Worm (Caenorhabditis elegans) whole organism, late embryonic: Measurements from ENCODE around the gene E02H1.6.

Experiments used
- C08G9.2 ChIP-seq: sonication (generic microtip); optimal IDR thresholded peaks from 2 replicates; lab custom pipeline; 2016; ENCODE audit warnings: mild to moderate bottlenecking, missing genetic modification characterization, moderate library complexity, missing compliant biosample characterization
- K02D7.2 ChIP-seq: sonication (generic microtip); optimal IDR thresholded peaks from 2 replicates; lab custom pipeline; 2017; ENCODE audit warnings: mild to moderate bottlenecking, missing genetic modification characterization, missing compliant biosample characterization
- K09A11.1 ChIP-seq: sonication (generic microtip); optimal IDR thresholded peaks from 2 replicates; lab custom pipeline; 2017; ENCODE audit warnings: antibody characterized with exemption, mild to moderate bottlenecking, missing genetic modification characterization, missing compliant biosample characterization; ENCODE audit not compliant: insufficient read depth
- T23F11.4 ChIP-seq: fragments of 200-800 bp; sonication (Bioruptor generic); optimal IDR thresholded peaks from 2 replicates; lab custom pipeline; 2018; ENCODE audit warnings: mild to moderate bottlenecking, missing genetic modification characterization, missing compliant biosample characterization
- ama-1 ChIP-seq: fragments of 150-350 bp; optimal IDR thresholded peaks from 2 replicates; lab custom pipeline; 2014
- ceh-14 ChIP-seq: sonication (generic microtip); optimal IDR thresholded peaks from 2 replicates; lab custom pipeline; 2016; ENCODE audit warnings: missing genotype, missing genetic modification characterization, missing compliant biosample characterization
- ceh-22 ChIP-seq: sonication (generic microtip); optimal IDR thresholded peaks from 2 replicates; lab custom pipeline; 2017; ENCODE audit warnings: missing biosample characterization, missing genetic modification characterization
- ceh-30 ChIP-seq: fragments of 150-350 bp; optimal IDR thresholded peaks from 2 replicates; lab custom pipeline; 2014; ENCODE audit warnings: missing biosample characterization, missing genetic modification characterization
- ceh-31 ChIP-seq: sonication (generic microtip); optimal IDR thresholded peaks from 2 replicates; lab custom pipeline; 2016; ENCODE audit warnings: missing genetic modification characterization, missing compliant biosample characterization
- ceh-45 ChIP-seq: fragments of 200-800 bp; sonication (Bioruptor generic); IDR thresholded peaks from 2 replicates; pipeline ENCODE4 v1.3.6; 2022; ENCODE audit warnings: missing genetic modification reagents, missing genetic modification characterization, missing compliant biosample characterization
- ceh-48 ChIP-seq: sonication (generic microtip); optimal IDR thresholded peaks from 2 replicates; lab custom pipeline; 2016; ENCODE audit warnings: missing genetic modification characterization, inconsistent platforms, missing compliant biosample characterization
- ceh-6 ChIP-seq: fragments of 200-800 bp; sonication (Bioruptor generic); optimal IDR thresholded peaks from 2 replicates; lab custom pipeline; 2018; ENCODE audit warnings: mild to moderate bottlenecking, missing genetic modification characterization, missing compliant biosample characterization
- che-1 ChIP-seq: sonication (generic microtip); optimal IDR thresholded peaks from 2 replicates; lab custom pipeline; 2016; ENCODE audit warnings: mild to moderate bottlenecking, missing genetic modification characterization, missing compliant biosample characterization
- elt-2 ChIP-seq: sonication (generic microtip); optimal IDR thresholded peaks from 2 replicates; lab custom pipeline; 2016; ENCODE audit warnings: missing genetic modification reagents, missing genetic modification characterization, missing compliant biosample characterization
- elt-4 ChIP-seq: sonication (generic microtip); optimal IDR thresholded peaks from 2 replicates; lab custom pipeline; 2016; ENCODE audit warnings: missing genetic modification characterization, missing compliant biosample characterization
- eyg-1 ChIP-seq: sonication (generic microtip); optimal IDR thresholded peaks from 2 replicates; lab custom pipeline; 2016; ENCODE audit warnings: missing genotype, missing genetic modification characterization, missing compliant biosample characterization
- fax-1 ChIP-seq: sonication (generic microtip); optimal IDR thresholded peaks from 2 replicates; lab custom pipeline; 2016; ENCODE audit warnings: missing genotype, missing genetic modification characterization, missing compliant biosample characterization
- fkh-10 ChIP-seq: fragments of 150-350 bp; optimal IDR thresholded peaks from 2 replicates; lab custom pipeline; 2014; ENCODE audit warnings: missing biosample characterization, missing genetic modification reagents, missing genetic modification characterization
- gmeb-2 ChIP-seq: sonication (generic microtip); optimal IDR thresholded peaks from 2 replicates; lab custom pipeline; 2016; ENCODE audit warnings: missing genetic modification characterization, inconsistent platforms, missing compliant biosample characterization
- hlh-13 ChIP-seq: fragments of 200-800 bp; sonication (Bioruptor generic); optimal IDR thresholded peaks from 2 replicates; lab custom pipeline; 2018; ENCODE audit warnings: mild to moderate bottlenecking, missing genetic modification characterization, missing compliant biosample characterization
- hlh-15 ChIP-seq: sonication (generic microtip); optimal IDR thresholded peaks from 2 replicates; lab custom pipeline; 2016; ENCODE audit warnings: missing genetic modification characterization, missing compliant biosample characterization
- hlh-8 ChIP-seq: sonication (generic microtip); optimal IDR thresholded peaks from 2 replicates; lab custom pipeline; 2016; ENCODE audit warnings: missing genotype, missing genetic modification characterization, missing compliant biosample characterization
- lim-6 ChIP-seq: sonication (generic microtip); optimal IDR thresholded peaks from 2 replicates; lab custom pipeline; 2016; ENCODE audit warnings: missing genetic modification characterization, missing compliant biosample characterization
- lin-11 ChIP-seq: fragments of 200-800 bp; sonication (Bioruptor generic); optimal IDR thresholded peaks from 2 replicates; lab custom pipeline; 2018; ENCODE audit warnings: mild to moderate bottlenecking, missing genetic modification characterization, missing compliant biosample characterization
- madf-2 ChIP-seq: sonication (generic microtip); optimal IDR thresholded peaks from 2 replicates; lab custom pipeline; 2017; ENCODE audit warnings: missing genetic modification characterization, missing compliant biosample characterization
- mec-3 ChIP-seq: sonication (generic microtip); optimal IDR thresholded peaks from 2 replicates; lab custom pipeline; 2016; ENCODE audit warnings: borderline replicate concordance, missing genetic modification characterization, missing compliant biosample characterization
- nfya-1 ChIP-seq: sonication (generic microtip); optimal IDR thresholded peaks from 2 replicates; lab custom pipeline; 2017; ENCODE audit warnings: missing genetic modification characterization, mild to moderate bottlenecking, missing compliant biosample characterization, antibody characterized with exemption, moderate library complexity
- nhr-11 ChIP-seq: fragments of 150-350 bp; optimal IDR thresholded peaks from 2 replicates; lab custom pipeline; 2014; ENCODE audit warnings: missing biosample characterization, missing genetic modification characterization
- nhr-232 ChIP-seq: sonication (generic microtip); optimal IDR thresholded peaks from 2 replicates; lab custom pipeline; 2016; ENCODE audit warnings: missing genetic modification characterization, missing compliant biosample characterization
- npax-4 ChIP-seq: sonication (generic microtip); optimal IDR thresholded peaks from 2 replicates; lab custom pipeline; 2016; ENCODE audit warnings: missing genetic modification characterization, missing compliant biosample characterization
- odd-2 ChIP-seq: sonication (generic microtip); optimal IDR thresholded peaks from 2 replicates; lab custom pipeline; 2017; ENCODE audit warnings: antibody characterized with exemption, mild to moderate bottlenecking, missing genetic modification characterization, missing compliant biosample characterization
- pat-9 ChIP-seq: fragments of 200-800 bp; sonication (Bioruptor generic); optimal IDR thresholded peaks from 2 replicates; lab custom pipeline; 2018; ENCODE audit warnings: mild to moderate bottlenecking, missing genetic modification characterization, moderate library complexity, missing compliant biosample characterization
- pax-1 ChIP-seq: fragments of 150-350 bp; optimal IDR thresholded peaks from 2 replicates; lab custom pipeline; 2014; ENCODE audit warnings: missing biosample characterization, missing genetic modification characterization
- pha-2 ChIP-seq: sonication (generic microtip); optimal IDR thresholded peaks from 2 replicates; lab custom pipeline; 2017; ENCODE audit warnings: mild to moderate bottlenecking, missing genetic modification characterization, missing compliant biosample characterization
- pha-4 ChIP-seq: fragments of 150-350 bp; optimal IDR thresholded peaks from 2 replicates; lab custom pipeline; 2018; ENCODE audit warnings: missing biosample characterization, missing genetic modification reagents, missing genetic modification characterization
- pros-1 ChIP-seq: fragments of 150-350 bp; optimal IDR thresholded peaks from 2 replicates; lab custom pipeline; 2014; ENCODE audit warnings: missing biosample characterization, missing genetic modification reagents, missing genetic modification characterization
- ref-2 ChIP-seq: sonication (generic microtip); optimal IDR thresholded peaks from 2 replicates; lab custom pipeline; 2016; ENCODE audit warnings: missing genetic modification characterization, missing compliant biosample characterization
- sox-2 ChIP-seq: fragments of 200-800 bp; sonication (Bioruptor generic); IDR thresholded peaks from 2 replicates; pipeline ENCODE4 v1.3.6; 2022; ENCODE audit warnings: missing genetic modification reagents, missing genetic modification characterization, missing compliant biosample characterization
- tbx-2 ChIP-seq: sonication (generic microtip); optimal IDR thresholded peaks from 2 replicates; lab custom pipeline; 2016; ENCODE audit warnings: missing genetic modification characterization, missing compliant biosample characterization
- tbx-7 ChIP-seq: sonication (generic microtip); optimal IDR thresholded peaks from 2 replicates; lab custom pipeline; 2016; ENCODE audit warnings: missing genotype, missing genetic modification characterization, missing compliant biosample characterization
- unc-3 ChIP-seq, 2 experiments: fragments of 200-800 bp in 1 of 2; sonication (Bioruptor generic) in 1 of 2; sonication (generic microtip) in 1 of 2; conservative IDR thresholded peaks in 1 of 2; optimal IDR thresholded peaks in 1 of 2; 2 replicates each; pipeline versions ENCODE4 v1.3.6 to Lab custom; 2016 to 2022; ENCODE audit warnings: missing compliant biosample characterization in 2 of 2, missing genetic modification characterization in 2 of 2, missing genetic modification reagents in 1 of 2
- unc-55 ChIP-seq: sonication (generic microtip); optimal IDR thresholded peaks from 2 replicates; lab custom pipeline; 2017; ENCODE audit warnings: missing biosample characterization, missing genetic modification reagents, missing genetic modification characterization
- zip-5 ChIP-seq: sonication (generic microtip); optimal IDR thresholded peaks from 2 replicates; lab custom pipeline; 2016; ENCODE audit warnings: missing genetic modification characterization, missing compliant biosample characterization
- ztf-16 ChIP-seq: sonication (generic microtip); optimal IDR thresholded peaks from 2 replicates; lab custom pipeline; 2017; ENCODE audit warnings: missing genetic modification characterization, missing compliant biosample characterization

E02H1.6 gene

DNA sequence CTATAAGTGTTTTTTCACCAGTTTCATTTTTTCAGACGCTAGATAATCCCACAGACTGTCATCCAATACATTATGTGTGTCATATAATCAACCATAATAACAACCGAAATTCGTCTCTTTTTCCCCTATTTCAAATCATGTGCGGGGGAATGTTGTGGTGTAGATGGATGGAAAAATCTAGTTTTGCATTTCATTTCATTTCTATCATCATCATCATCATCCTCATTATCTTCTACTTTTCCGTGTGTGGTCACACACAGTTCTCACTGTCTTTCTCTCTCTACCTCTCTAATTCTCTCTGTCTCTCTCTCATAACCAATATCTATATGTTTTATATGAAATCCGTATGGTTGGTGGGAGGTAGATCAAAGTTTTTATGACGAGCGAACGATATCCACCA lies 23.1 kb upstream of the E02H1.6 start:
- TF ChIP-seq nhr-11 (tag; lab: Kevin White, UChicago) (no peak), ceh-14 (tag; lab: Kevin White, UChicago) (no peak), ceh-31 (tag; lab: Kevin White, UChicago) (peak; percentile 7), odd-2 (tag; lab: Kevin White, UChicago) (no peak), nfya-1 (tag; lab: Kevin White, UChicago) (peak; percentile 20)

- TF ChIP-seq eyg-1 (tag; lab: Kevin White, UChicago) (no peak), C08G9.2 (no peak), lim-6 (tag; lab: Kevin White, UChicago) (no peak), ceh-31 (tag; lab: Kevin White, UChicago) (peak; percentile 90), ztf-16 (tag; lab: Kevin White, UChicago) (no peak), tbx-2 (tag; lab: Kevin White, UChicago) (peak; percentile 8), sox-2 (GFP tag; lab: Robert Waterston, UW) (peak; percentile 81), hlh-8 (no peak), T23F11.4 (no peak), npax-4 (tag; lab: Kevin White, UChicago) (no peak), ref-2 (peak; percentile 60), pax-1 (tag; lab: Kevin White, UChicago) (no peak), pha-2 (tag; lab: Kevin White, UChicago) (no peak), pros-1 (tag; lab: Kevin White, UChicago) (peak; percentile 81), ceh-45 (GFP tag; lab: Robert Waterston, UW) (no peak), nfya-1 (tag; lab: Kevin White, UChicago) (peak; percentile 13), mec-3 (tag; lab: Kevin White, UChicago) (no peak), pha-4 (tag; lab: Kevin White, UChicago) (no peak)
- TF ChIP-seq, all 69 proteins: peak for 6
These were observed 22.1 kb upstream of the E02H1.6 start for ce11 chrII:9574406-9574805.

DNA sequence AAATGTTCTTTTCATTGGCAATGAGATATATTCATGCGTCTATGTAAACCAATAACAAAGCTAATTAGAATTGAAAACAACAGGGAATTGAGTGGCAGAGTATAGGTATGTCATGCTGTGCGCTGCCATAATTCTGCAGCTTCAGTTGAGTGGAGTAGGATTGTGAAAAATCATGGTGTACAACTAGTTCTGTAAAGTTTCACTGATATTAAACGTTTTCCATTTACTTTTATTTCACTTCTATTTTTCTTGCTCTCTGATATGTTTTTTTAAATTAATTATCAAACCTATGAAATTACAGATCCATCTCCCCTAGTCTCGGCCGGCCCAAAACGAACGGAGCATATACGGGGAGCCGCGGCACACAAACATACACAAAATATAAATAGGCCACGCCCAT lies 20.8 kb upstream of the E02H1.6 start, which contains the start of gene exc-7:
TSS of gene exc-7 (plus strand) at position 301 of the 400 bp plus-strand sequence.
- TF ChIP-seq ceh-6 = no peak
- TF ChIP-seq hlh-8 = no peak
- no peak for TF ChIP-seq ref-2
- no peak for TF ChIP-seq eyg-1 (tag; lab: Kevin White, UChicago)
- TF ChIP-seq che-1 (tag; lab: Kevin White, UChicago) = no peak
- TF ChIP-seq K02D7.2 (tag; lab: Kevin White, UChicago) = no peak
- TF ChIP-seq ceh-48 (tag; lab: Kevin White, UChicago) = no peak
- TF ChIP-seq elt-4 = no peak
- TF ChIP-seq pat-9 (tag; lab: Kevin White, UChicago) = no peak
- no peak for TF ChIP-seq madf-2
- TF ChIP-seq ceh-30 = no peak
- TF ChIP-seq nhr-232 (tag; lab: Kevin White, UChicago) = no peak
- no peak for TF ChIP-seq unc-55 (GFP tag; lab: Kevin White, UChicago)
- no peak for TF ChIP-seq K09A11.1
- TF ChIP-seq zip-5 (tag; lab: Kevin White, UChicago) = no peak
- no peak for TF ChIP-seq ceh-14 (tag; lab: Kevin White, UChicago)
- no peak for TF ChIP-seq lim-6 (tag; lab: Kevin White, UChicago)
- TF ChIP-seq fkh-10 (GFP tag; lab: Kevin White, UChicago) = no peak

- no peak for TF ChIP-seq gmeb-2 (tag; lab: Kevin White, UChicago)
- TF ChIP-seq elt-2 (tag; lab: Kevin White, UChicago) = no peak
- no peak for TF ChIP-seq ceh-48 (tag; lab: Kevin White, UChicago)
- no peak for TF ChIP-seq ref-2
- TF ChIP-seq fax-1 (tag; lab: Kevin White, UChicago) = no peak
- no peak for TF ChIP-seq npax-4 (tag; lab: Kevin White, UChicago)
- no peak for TF ChIP-seq ztf-16 (tag; lab: Kevin White, UChicago)
- TF ChIP-seq unc-3 (GFP tag; conservative IDR thresholded peaks at IDR 0.05; lab: Robert Waterston, UW) = no peak
- TF ChIP-seq unc-3 (tag; optimal IDR thresholded peaks at IDR 0.05; lab: Kevin White, UChicago) = no peak
- TF ChIP-seq ceh-22 (tag; lab: Kevin White, UChicago) = no peak
- no peak for TF ChIP-seq pros-1 (tag; lab: Kevin White, UChicago)
- no peak for TF ChIP-seq tbx-7 (tag; lab: Kevin White, UChicago)
- no peak for TF ChIP-seq che-1 (tag; lab: Kevin White, UChicago)
- TF ChIP-seq ama-1 = no peak
- TF ChIP-seq zip-5 (tag; lab: Kevin White, UChicago) = no peak
- TF ChIP-seq hlh-13 (GFP tag; lab: Kevin White, UChicago) = no peak
- no peak for TF ChIP-seq hlh-15
- TF ChIP-seq lin-11 (tag; lab: Kevin White, UChicago) = no peak
These were observed 19.8 kb upstream of the E02H1.6 start for ce11 chrII:9576707-9577106.
